Fruit fly (Drosophila melanogaster): ENCODE data around the gene CG31642.

Gene CG31642

DNA sequence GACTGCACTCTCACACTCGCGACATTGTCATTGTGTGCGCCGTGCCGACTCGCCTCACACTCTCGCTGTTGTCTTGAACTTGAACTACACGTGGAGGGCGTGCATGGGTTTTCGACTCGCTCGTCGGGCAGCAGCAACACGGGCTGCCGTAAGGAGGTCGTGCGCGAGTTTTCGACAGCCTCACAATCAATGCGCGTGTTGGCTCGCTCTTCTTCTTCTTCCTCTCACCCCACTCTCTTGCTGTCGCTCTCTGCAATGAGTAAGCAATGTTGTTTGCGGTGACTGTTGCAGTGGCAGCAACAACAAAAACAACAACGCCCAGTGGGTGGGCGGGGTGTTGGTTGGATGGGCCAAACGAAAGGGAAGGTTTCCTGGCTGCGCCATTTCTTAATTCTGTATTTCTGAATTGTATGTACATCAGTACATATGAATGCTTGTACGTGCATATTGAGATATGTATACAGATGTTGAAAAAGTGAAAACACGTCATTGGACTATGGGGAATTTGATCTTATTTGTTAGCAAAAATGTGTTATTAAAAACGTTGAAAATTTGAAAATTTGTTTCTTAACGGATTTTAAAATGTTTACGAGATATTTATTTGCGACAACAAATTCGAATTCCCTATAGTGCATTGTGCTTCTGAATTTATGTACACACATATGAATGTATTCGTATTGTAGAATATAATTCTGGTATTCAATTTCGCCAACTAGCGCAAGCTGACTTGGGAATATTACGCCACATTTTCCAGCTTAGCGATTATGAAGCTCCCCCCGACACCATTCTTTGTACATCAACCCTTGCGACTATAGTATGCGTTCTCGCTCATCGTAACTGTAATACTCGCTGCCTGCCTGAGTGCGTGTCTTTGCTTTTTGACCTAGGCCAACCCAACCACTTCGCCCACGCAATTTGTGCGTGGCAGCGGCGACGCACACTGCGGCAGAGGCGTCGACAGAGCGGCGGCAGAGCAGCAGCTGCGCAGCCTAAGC, 29.6 kb upstream of the CG31642 start (continued):
- TF ChIP-seq Pdp1 (GFP tag; optimal IDR thresholded peaks at IDR 0.05) (peak in 1 of 2 experiments; percentile 64), CG11247 (GFP tag; IDR thresholded peaks at IDR 0.05) (no peak), HLH3B (GFP tag; IDR thresholded peaks at IDR 0.05) (no peak), CG17361 (GFP tag; IDR thresholded peaks at IDR 0.05) (no peak), CG17359 (tag; optimal IDR thresholded peaks at IDR 0.05) (peak; percentile 30), E2f1 (GFP tag; IDR thresholded peaks at IDR 0.05) (no peak), Fer3 (tag; optimal IDR thresholded peaks at IDR 0.05) (no peak), kay (GFP tag; optimal IDR thresholded peaks at IDR 0.05) (peak; percentile 93), emc (GFP tag; optimal IDR thresholded peaks at IDR 0.05) (no peak), Fer1 (GFP tag; optimal IDR thresholded peaks at IDR 0.05) (peak; percentile 30), fd102C (GFP tag; optimal IDR thresholded peaks at IDR 0.05) (peak; percentile 29), gcm2 (GFP tag; optimal IDR thresholded peaks at IDR 0.05) (no peak), pfk (GFP tag; optimal IDR thresholded peaks at IDR 0.05) (peak; percentile 38), sens-2 (GFP tag; IDR thresholded peaks at IDR 0.05) (no peak), D19B (GFP tag; optimal IDR thresholded peaks at IDR 0.05) (no peak), seq (GFP tag; IDR thresholded peaks at IDR 0.05) (peak; percentile 62; the same call in 1 of the 2 replicates), CG32767 (GFP tag; IDR thresholded peaks at IDR 0.05) (peak; percentile 88), CG10321 (GFP tag; IDR thresholded peaks at IDR 0.05) (no peak), Scr (GFP tag; IDR thresholded peaks at IDR 0.05; ENCODE audit: partially characterized antibody) (peak; percentile 53), Ssrp (tag; optimal IDR thresholded peaks at IDR 0.05) (peak; percentile 27), CG9609 (GFP tag; optimal IDR thresholded peaks at IDR 0.05) (no peak), CG11398 (GFP tag; optimal IDR thresholded peaks at IDR 0.05) (no peak), sqz (GFP tag; optimal IDR thresholded peaks at IDR 0.05) (no peak), CG9817 (tag; optimal IDR thresholded peaks at IDR 0.05) (no peak), bab2 (GFP tag; optimal IDR thresholded peaks at IDR 0.05) (peak; percentile 24), CG31441 (GFP tag; IDR thresholded peaks at IDR 0.05) (0 out of 2 replicates have a peak, but pooled peaks have one; percentile 13), CG18619 (GFP tag; optimal IDR thresholded peaks at IDR 0.05) (peak; percentile 62), E2f2 (GFP tag; IDR thresholded peaks at IDR 0.05) (no peak), al (GFP tag; IDR thresholded peaks at IDR 0.05) (no peak), dati (GFP tag; IDR thresholded peaks at IDR 0.05) (no peak), CG30403 (GFP tag; optimal IDR thresholded peaks at IDR 0.05) (peak; percentile 6), ind (GFP tag; optimal IDR thresholded peaks at IDR 0.05) (no peak), jing (GFP tag; optimal IDR thresholded peaks at IDR 0.05) (no peak), ham (GFP tag; IDR thresholded peaks at IDR 0.05) (no peak), ERR (GFP tag; optimal IDR thresholded peaks at IDR 0.05) (peak; percentile 82), gfzf (GFP tag; optimal IDR thresholded peaks at IDR 0.05) (no peak), CG9727 (GFP tag; optimal IDR thresholded peaks at IDR 0.05) (peak; percentile 25), sima (GFP tag; optimal IDR thresholded peaks at IDR 0.05) (no peak), CG18599 (GFP tag; optimal IDR thresholded peaks at IDR 0.05) (peak; percentile 65), vnd (GFP tag; IDR thresholded peaks at IDR 0.05; ENCODE audit: partially characterized antibody) (no peak), Sry-β (GFP tag; optimal IDR thresholded peaks at IDR 0.05) (no peak), CG12219 (GFP tag; optimal IDR thresholded peaks at IDR 0.05) (no peak), CG12071 (GFP tag; optimal IDR thresholded peaks at IDR 0.05) (no peak), CG2712 (tag; optimal IDR thresholded peaks at IDR 0.05) (peak; percentile 7), CG9876 (GFP tag; optimal IDR thresholded peaks at IDR 0.05) (no peak), Hand (GFP tag; optimal IDR thresholded peaks at IDR 0.05) (peak; percentile 51), ase (GFP tag; IDR thresholded peaks at IDR 0.05) (no peak), CG6654 (GFP tag; optimal IDR thresholded peaks at IDR 0.05) (no peak), cg (GFP tag; optimal IDR thresholded peaks at IDR 0.05) (peak; percentile 91)

Measured in whole organism, embryonic.